Fruit fly (Drosophila melanogaster) whole organism, wandering third instar larva: ENCODE measurements around the gene CG8100.

Source experiments
- Abd-B ChIP-seq: fragments of >200 bp; optimal IDR thresholded peaks from 2 replicates; lab custom pipeline; 2017; ENCODE audit warnings: missing biosample characterization, missing genetic modification characterization
- CG32264 ChIP-seq: fragments of 200-800 bp; sonication (Bioruptor generic); optimal IDR thresholded peaks from 2 replicates; lab custom pipeline; 2016; ENCODE audit warnings: missing biosample characterization, missing genetic modification characterization
- CG9705 ChIP-seq: fragments of 200-800 bp; sonication (Bioruptor generic); optimal IDR thresholded peaks from 2 replicates; lab custom pipeline; 2018; ENCODE audit warnings: missing biosample characterization, mild to moderate bottlenecking, missing genetic modification characterization
- CrebA ChIP-seq: fragments of 200-800 bp; sonication (Bioruptor generic); optimal IDR thresholded peaks from 2 replicates; lab custom pipeline; 2016; ENCODE audit warnings: missing biosample characterization, mild to moderate bottlenecking, missing genetic modification characterization, borderline replicate concordance
- Dfd ChIP-seq: fragments of >200 bp; optimal IDR thresholded peaks from 2 replicates; lab custom pipeline; 2017; ENCODE audit warnings: missing biosample characterization, missing genetic modification characterization
- Dif ChIP-seq: fragments of 200-275, 200-300 bp; sonication (Bioruptor generic); optimal IDR thresholded peaks from 2 replicates; lab custom pipeline; 2018; ENCODE audit warnings: missing biosample characterization, missing genetic modification characterization; ENCODE audit not compliant: partially characterized antibody
- GATAd ChIP-seq: sonication (Bioruptor generic); optimal IDR thresholded peaks from 2 replicates; lab custom pipeline; 2016; ENCODE audit warnings: missing biosample characterization, missing genetic modification characterization
- HLH106 ChIP-seq: fragments of 200-800 bp; optimal IDR thresholded peaks from 3 replicates; lab custom pipeline; 2019; ENCODE audit warnings: missing biosample characterization, mild to moderate bottlenecking, missing genetic modification characterization, moderate library complexity
- Hnf4 ChIP-seq: fragments of 200-800 bp; sonication (Bioruptor generic); optimal IDR thresholded peaks from 2 replicates; lab custom pipeline; 2016; ENCODE audit warnings: missing biosample characterization, mild to moderate bottlenecking, missing genetic modification characterization
- Hr78 ChIP-seq: fragments of >200 bp; optimal IDR thresholded peaks from 2 replicates; lab custom pipeline; 2017; ENCODE audit warnings: missing biosample characterization, missing genetic modification characterization
- Hr83 ChIP-seq: fragments of 200-300 bp; sonication (Bioruptor generic); optimal IDR thresholded peaks from 2 replicates; lab custom pipeline; 2016; ENCODE audit warnings: missing biosample characterization, mild to moderate bottlenecking, missing genetic modification characterization, moderate library complexity; ENCODE audit not compliant: poor library complexity, severe bottlenecking
- Jra ChIP-seq: sonication (Bioruptor generic); optimal IDR thresholded peaks from 2 replicates; lab custom pipeline; 2016; ENCODE audit warnings: missing biosample characterization, missing genetic modification characterization
- N ChIP-seq: fragments of >200 bp; optimal IDR thresholded peaks from 2 replicates; lab custom pipeline; 2018; ENCODE audit warnings: missing biosample characterization, missing external identifiers, missing genetic modification characterization
- OdsH ChIP-seq: fragments of 200-800 bp; sonication (Bioruptor generic); optimal IDR thresholded peaks from 2 replicates; lab custom pipeline; 2016; ENCODE audit warnings: missing biosample characterization, mild to moderate bottlenecking, missing genetic modification characterization
- Rel ChIP-seq, 2 experiments: fragments of 200-800 bp; sonication (Bioruptor generic) in 1 of 2; optimal IDR thresholded peaks; 2 replicates in 1 of 2; 3 replicates in 1 of 2; lab custom pipeline; 2016 to 2019; ENCODE audit warnings: mild to moderate bottlenecking in 2 of 2, missing biosample characterization in 2 of 2, missing genetic modification characterization in 2 of 2, moderate library complexity in 1 of 2
- Sp1 ChIP-seq: fragments of 200-800 bp; sonication (Bioruptor generic); optimal IDR thresholded peaks from 3 replicates; lab custom pipeline; 2019; ENCODE audit warnings: missing biosample characterization, mild to moderate bottlenecking, missing genetic modification characterization, moderate library complexity
- br ChIP-seq: fragments of 200-800 bp; sonication (Bioruptor generic); optimal IDR thresholded peaks from 2 replicates; lab custom pipeline; 2016; ENCODE audit warnings: missing biosample characterization, missing genetic modification characterization
- brk ChIP-seq: fragments of 200-800 bp; sonication (Bioruptor generic); optimal IDR thresholded peaks from 2 replicates; lab custom pipeline; 2016; ENCODE audit warnings: missing biosample characterization, mild to moderate bottlenecking, missing genetic modification characterization
- dl ChIP-seq, 2 experiments: fragments of 175-275, 200-275 bp in 1 of 2; fragments of 200-275 bp in 1 of 2; sonication (Bioruptor generic); optimal IDR thresholded peaks; lab custom pipeline; 2018; ENCODE audit warnings: mild to moderate bottlenecking in 2 of 2, missing biosample characterization in 2 of 2, missing genetic modification characterization in 2 of 2, moderate library complexity in 2 of 2; ENCODE audit not compliant: partially characterized antibody in 2 of 2, insufficient read depth in 1 of 2
- dsf ChIP-seq: sonication (Bioruptor generic); optimal IDR thresholded peaks from 2 replicates; lab custom pipeline; 2016; ENCODE audit warnings: missing biosample characterization, missing genetic modification characterization, borderline replicate concordance
- ey ChIP-seq: fragments of 200-800 bp; sonication (Bioruptor generic); optimal IDR thresholded peaks from 2 replicates; lab custom pipeline; 2016; ENCODE audit warnings: missing biosample characterization, missing genetic modification characterization
- foxo ChIP-seq, 2 experiments: fragments of 200-800 bp; sonication (Bioruptor generic); optimal IDR thresholded peaks; 2 replicates in 1 of 2; 3 replicates in 1 of 2; lab custom pipeline; 2016 to 2017; ENCODE audit warnings: missing biosample characterization in 2 of 2, missing genetic modification characterization in 2 of 2
- fru ChIP-seq: fragments of 200-800 bp; sonication (Bioruptor generic); optimal IDR thresholded peaks from 3 replicates; lab custom pipeline; 2016; ENCODE audit warnings: missing biosample characterization, mild to moderate bottlenecking, missing genetic modification characterization
- h ChIP-seq: fragments of 200-800 bp; sonication (Bioruptor generic); optimal IDR thresholded peaks from 3 replicates; lab custom pipeline; 2016; ENCODE audit warnings: missing biosample characterization, mild to moderate bottlenecking, missing genetic modification characterization
- jim ChIP-seq: fragments of 175-275, 200-325 bp; sonication (Bioruptor generic); optimal IDR thresholded peaks from 2 replicates; lab custom pipeline; 2016; ENCODE audit warnings: missing biosample characterization, mild to moderate bottlenecking, missing genetic modification characterization
- pan ChIP-seq: fragments of >200 bp; optimal IDR thresholded peaks from 2 replicates; lab custom pipeline; 2017
- psq ChIP-seq: fragments of 200-800 bp; sonication (Bioruptor generic); optimal IDR thresholded peaks from 3 replicates; lab custom pipeline; 2017; ENCODE audit warnings: missing biosample characterization, mild to moderate bottlenecking, missing genetic modification characterization, moderate library complexity
- rgr ChIP-seq: fragments of 200-800 bp; sonication (Bioruptor generic); optimal IDR thresholded peaks from 3 replicates; lab custom pipeline; 2016; ENCODE audit warnings: missing biosample characterization, mild to moderate bottlenecking, missing genetic modification characterization
- sage ChIP-seq: fragments of 200-800 bp; sonication (Bioruptor generic); optimal IDR thresholded peaks from 2 replicates; lab custom pipeline; 2016; ENCODE audit warnings: missing biosample characterization, mild to moderate bottlenecking, missing genetic modification characterization
- sv ChIP-seq: fragments of 200-800 bp; sonication (Bioruptor generic); optimal IDR thresholded peaks from 3 replicates; lab custom pipeline; 2016; ENCODE audit warnings: missing biosample characterization, missing genetic modification characterization
- tai ChIP-seq: sonication (Bioruptor generic); optimal IDR thresholded peaks from 2 replicates; lab custom pipeline; 2016; ENCODE audit warnings: missing biosample characterization, missing genetic modification characterization
- usp ChIP-seq: fragments of >200 bp; optimal IDR thresholded peaks from 2 replicates; lab custom pipeline; 2017; ENCODE audit warnings: missing biosample characterization, missing genetic modification characterization
- woc ChIP-seq: sonication (Bioruptor generic); optimal IDR thresholded peaks from 2 replicates; lab custom pipeline; 2016; ENCODE audit warnings: missing biosample characterization, mild to moderate bottlenecking, missing genetic modification characterization

Gene CG8100

dm6 chr3L:14078227-14078626 is 5.2 kb upstream of the CG8100 start:
- no peak for TF ChIP-seq fru (GFP tag; lab: Kevin White, UChicago)
- no peak for TF ChIP-seq ey (GFP tag; lab: Kevin White, UChicago)
- no peak for TF ChIP-seq h
- TF ChIP-seq dsf (GFP tag; lab: Kevin White, UChicago): no peak
- TF ChIP-seq br (GFP tag; lab: Kevin White, UChicago): no peak
- no peak for TF ChIP-seq usp (GFP tag; lab: Kevin White, UChicago)

DNA sequence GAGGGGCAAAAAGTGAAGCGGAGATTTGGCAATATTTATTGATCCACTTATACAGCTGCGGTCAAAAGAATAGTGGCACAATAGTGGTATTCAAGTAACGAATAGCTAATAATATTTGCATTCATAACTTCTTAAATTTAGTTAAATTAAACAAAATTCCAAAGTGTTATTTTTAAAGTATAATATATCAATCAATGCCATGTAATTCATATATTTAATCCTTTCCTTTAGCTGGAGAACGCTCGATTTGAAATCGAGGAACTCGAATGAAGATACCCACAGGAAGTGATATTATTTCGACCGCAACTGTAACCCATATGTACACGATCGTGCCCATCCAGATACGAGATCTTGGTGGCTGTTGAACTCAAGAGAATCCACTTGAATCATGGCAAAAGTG is 4.2 kb upstream of the CG8100 start:
- TF ChIP-seq Hr78 (GFP tag; lab: Kevin White, UChicago) (no peak), OdsH (GFP tag; lab: Kevin White, UChicago) (no peak), CG32264 (no peak), tai (GFP tag; lab: Kevin White, UChicago) (no peak), jim (no peak), psq (GFP tag; lab: Kevin White, UChicago) (no peak), foxo (GFP tag; optimal IDR thresholded peaks at IDR 0.05; lab: Kevin White, UChicago) (peak in 1 of 2 experiments; percentile 9), HLH106 (tag; lab: Kevin White, UChicago) (peak; percentile 58), br (GFP tag; lab: Kevin White, UChicago) (no peak)

- no peak for TF ChIP-seq dl (GFP tag; optimal IDR thresholded peaks at IDR 0.05; lab: Kevin White, UChicago; ENCODE audit: insufficient read depth in 1 of 2, partially characterized antibody in 2 of 2)
- no peak for TF ChIP-seq HLH106 (tag; lab: Kevin White, UChicago)
- TF ChIP-seq psq (GFP tag; lab: Kevin White, UChicago): no peak
- TF ChIP-seq tai (GFP tag; lab: Kevin White, UChicago): no peak
- TF ChIP-seq Hr78 (GFP tag; lab: Kevin White, UChicago): no peak
- TF ChIP-seq brk (GFP tag; lab: Kevin White, UChicago): no peak
Observed at dm6 chr3L:14086225-14086624, 2.8 kb downstream of the CG8100 start.

DNA sequence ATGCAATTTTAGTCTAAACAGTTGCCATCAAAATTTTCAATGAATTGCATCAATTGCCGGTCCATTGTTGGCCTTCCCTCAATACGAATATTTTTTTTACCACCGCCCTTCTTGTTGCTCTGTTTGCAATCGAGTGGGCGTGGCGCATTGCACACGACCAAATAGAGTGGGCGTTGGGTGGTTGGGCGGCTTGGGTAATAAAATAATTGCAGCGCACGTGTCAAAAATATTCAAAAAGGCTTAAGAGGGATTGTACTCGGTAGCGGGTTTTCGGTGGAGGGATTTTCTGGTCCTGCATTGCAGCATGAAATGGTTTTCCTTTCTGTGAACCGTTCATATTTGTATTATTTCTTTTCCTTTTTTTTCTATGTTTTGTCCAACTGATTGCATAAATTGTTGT is 5.6 kb downstream of the CG8100 start:
- TF ChIP-seq usp (GFP tag; lab: Kevin White, UChicago) (no peak), CG9705 (GFP tag; lab: Kevin White, UChicago) (no peak), pan (lab: Kevin White, UChicago) (no peak), psq (GFP tag; lab: Kevin White, UChicago) (no peak), tai (GFP tag; lab: Kevin White, UChicago) (no peak), Hr83 (no peak), jim (no peak)
- TF ChIP-seq, all 38 proteins: peak for 0

- TF ChIP-seq br (GFP tag; lab: Kevin White, UChicago): no peak
- TF ChIP-seq rgr: no peak
- TF ChIP-seq Jra (GFP tag; lab: Kevin White, UChicago): no peak
- TF ChIP-seq CG9705 (GFP tag; lab: Kevin White, UChicago): no peak
- TF ChIP-seq sv: no peak
- no peak for TF ChIP-seq Hr83
- no peak for TF ChIP-seq foxo (GFP tag; optimal IDR thresholded peaks at IDR 0.05; lab: Kevin White, UChicago)
- no peak for TF ChIP-seq Dfd
Observed at dm6 chr3L:14089516-14089915, 6.1 kb downstream of the CG8100 start.

dm6 chr3L:14097941-14098545 is 14.6 kb downstream of the CG8100 start, which contains the start of gene Fbp1:
Gene Fbp1, minus strand, starts transcription at chr3L:14098053.
- TF ChIP-seq HLH106 (tag; lab: Kevin White, UChicago): no peak
- no peak for TF ChIP-seq brk (GFP tag; lab: Kevin White, UChicago)
- TF ChIP-seq psq (GFP tag; lab: Kevin White, UChicago): no peak
- no peak for TF ChIP-seq Rel (GFP tag; optimal IDR thresholded peaks at IDR 0.05; lab: Kevin White, UChicago)
- TF ChIP-seq Rel (tag; optimal IDR thresholded peaks at IDR 0.05; lab: Kevin White, UChicago): peak; percentile 58
- TF ChIP-seq Hnf4 (GFP tag; lab: Kevin White, UChicago): peak; percentile 43

DNA sequence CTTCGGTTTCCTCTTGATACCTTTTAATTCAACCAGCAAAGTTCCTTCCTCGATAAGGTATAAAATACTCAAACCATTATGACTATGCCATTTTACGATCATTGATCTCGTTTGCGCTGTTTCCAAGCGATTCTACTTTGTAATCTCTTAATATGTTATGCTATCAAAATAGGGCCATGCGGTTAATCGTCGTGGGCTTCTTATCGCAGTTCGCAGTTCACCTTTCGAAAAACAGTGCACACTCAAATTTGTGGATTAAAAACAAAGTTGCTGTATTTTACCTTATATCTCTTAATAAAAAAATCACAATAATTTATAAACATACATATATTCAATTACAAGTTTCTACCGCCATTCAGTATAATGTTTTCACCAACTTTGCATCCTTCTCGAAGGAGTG is 16.6 kb downstream of the CG8100 start:
- no peak for TF ChIP-seq CG32264
- TF ChIP-seq Sp1: no peak
- TF ChIP-seq br (GFP tag; lab: Kevin White, UChicago): no peak
- no peak for TF ChIP-seq fru (GFP tag; lab: Kevin White, UChicago)
- TF ChIP-seq pan (lab: Kevin White, UChicago): no peak
- no peak for TF ChIP-seq brk (GFP tag; lab: Kevin White, UChicago)
- no peak for TF ChIP-seq Hr78 (GFP tag; lab: Kevin White, UChicago)
- no peak for TF ChIP-seq N (GFP tag; lab: Kevin White, UChicago)
- TF ChIP-seq rgr: no peak
- TF ChIP-seq woc (GFP tag; lab: Kevin White, UChicago): no peak
- TF ChIP-seq Abd-B (GFP tag; lab: Kevin White, UChicago): no peak
- TF ChIP-seq sage (GFP tag; lab: Kevin White, UChicago): no peak
- no peak for TF ChIP-seq CrebA
- TF ChIP-seq Hnf4 (GFP tag; lab: Kevin White, UChicago): no peak
- no peak for TF ChIP-seq Dif (GFP tag; lab: Kevin White, UChicago)
- no peak for TF ChIP-seq Hr83
- TF ChIP-seq psq (GFP tag; lab: Kevin White, UChicago): no peak
- TF ChIP-seq GATAd (GFP tag; lab: Kevin White, UChicago): no peak
- TF ChIP-seq tai (GFP tag; lab: Kevin White, UChicago): no peak
- no peak for TF ChIP-seq dl (GFP tag; optimal IDR thresholded peaks at IDR 0.05; lab: Kevin White, UChicago; ENCODE audit: insufficient read depth in 1 of 2, partially characterized antibody in 2 of 2)
